Fruit fly (Drosophila melanogaster) whole organism, embryonic: ENCODE measurements around the gene cmb.

Source experiments
- CG34376 ChIP-seq: fragments of 200-800 bp; sonication (Bioruptor generic); optimal IDR thresholded peaks from 2 replicates; lab custom pipeline; 2018; ENCODE audit warnings: missing biosample characterization, mild to moderate bottlenecking, missing genetic modification characterization
- Hr78 ChIP-seq, 2 experiments: fragments of 200-800 bp in 1 of 2; fragments of >200 bp in 1 of 2; sonication (Bioruptor generic) in 1 of 2; optimal IDR thresholded peaks; 2 replicates each; lab custom pipeline; 2017 to 2019; ENCODE audit warnings: missing biosample characterization in 2 of 2, missing genetic modification characterization in 2 of 2, mild to moderate bottlenecking in 1 of 2, moderate library complexity in 1 of 2
- MTF-1 ChIP-seq: fragments of 200-800 bp; sonication (Bioruptor generic); optimal IDR thresholded peaks from 2 replicates; lab custom pipeline; 2018; ENCODE audit warnings: missing biosample characterization, mild to moderate bottlenecking, missing genetic modification characterization, borderline replicate concordance
- Xrp1 ChIP-seq: fragments of 200-800 bp; sonication (Bioruptor generic); IDR thresholded peaks from 2 replicates; pipeline ENCODE4 v1.3.6; 2022; ENCODE audit warnings: missing biosample characterization, missing genetic modification characterization
- jumu ChIP-seq: fragments of 200-800 bp; sonication (Bioruptor generic); optimal IDR thresholded peaks from 3 replicates; lab custom pipeline; 2016; ENCODE audit warnings: missing biosample characterization, missing genetic modification characterization
- psq ChIP-seq: fragments of 200-800 bp; sonication (Bioruptor generic); optimal IDR thresholded peaks from 2 replicates; lab custom pipeline; 2017; ENCODE audit warnings: missing biosample characterization, missing genetic modification characterization

dm6 chr3L:13412886-13413224, 29.5 kb upstream of the cmb start:
- TF ChIP-seq psq (no peak), CG34376 (GFP tag; lab: Kevin White, UChicago) (no peak), Xrp1 (no peak), jumu (no peak), MTF-1 (GFP tag; lab: Kevin White, UChicago) (no peak), Hr78 (GFP tag; optimal IDR thresholded peaks at IDR 0.05; lab: Kevin White, UChicago) (no peak)
